Fruit fly (Drosophila melanogaster) whole organism, embryonic: ENCODE results near the gene Stat92E.

Source experiments
- Bgb ChIP-seq: fragments of 200-800 bp; sonication (Bioruptor generic); IDR thresholded peaks from 2 replicates; pipeline ENCODE4 v1.3.6; 2022; ENCODE audit warnings: missing biosample characterization, missing genetic modification characterization; ENCODE audit not compliant: partially characterized antibody
- C15 ChIP-seq: fragments of 200-800 bp; sonication (Bioruptor generic); IDR thresholded peaks from 3 replicates; pipeline ENCODE4 v1.3.6; 2022; ENCODE audit warnings: missing biosample characterization, missing genetic modification characterization
- CG10321 ChIP-seq: fragments of 200-800 bp; sonication (Bioruptor generic); IDR thresholded peaks from 2 replicates; pipeline ENCODE4 v1.3.6; 2022; ENCODE audit warnings: missing biosample characterization, missing genetic modification characterization
- CG10431 ChIP-seq: fragments of 200-800 bp; sonication (Bioruptor generic); optimal IDR thresholded peaks from 3 replicates; lab custom pipeline; 2018; ENCODE audit warnings: missing biosample characterization, mild to moderate bottlenecking, missing genetic modification characterization
- CG10979 ChIP-seq: fragments of 200-800 bp; sonication (Bioruptor generic); optimal IDR thresholded peaks from 2 replicates; lab custom pipeline; 2018; ENCODE audit warnings: missing biosample characterization, mild to moderate bottlenecking, missing genetic modification characterization, moderate library complexity
- CG12236 ChIP-seq: fragments of 200-800 bp; sonication (Bioruptor generic); optimal IDR thresholded peaks from 2 replicates; lab custom pipeline; 2016; ENCODE audit warnings: missing biosample characterization, missing genetic modification characterization
- CG1233 ChIP-seq: fragments of 200-800 bp; sonication (Bioruptor generic); optimal IDR thresholded peaks from 4 replicates; lab custom pipeline; 2018; ENCODE audit warnings: missing biosample characterization, mild to moderate bottlenecking, missing genetic modification characterization
- CG12744 ChIP-seq: fragments of 200-800 bp; sonication (Bioruptor generic); optimal IDR thresholded peaks from 2 replicates; lab custom pipeline; 2016; ENCODE audit warnings: missing biosample characterization, missing genetic modification characterization
- CG12942 ChIP-seq: fragments of 200-800 bp; sonication (Bioruptor generic); optimal IDR thresholded peaks from 3 replicates; lab custom pipeline; 2016; ENCODE audit warnings: missing biosample characterization, missing genetic modification characterization
- CG14667 ChIP-seq: fragments of 200-800 bp; sonication (Bioruptor generic); IDR thresholded peaks from 2 replicates; pipeline ENCODE4 v1.3.6; 2022; ENCODE audit warnings: missing biosample characterization, missing genetic modification characterization
- CG17186 ChIP-seq: fragments of 200-800 bp; sonication (Bioruptor generic); optimal IDR thresholded peaks from 3 replicates; lab custom pipeline; 2017; ENCODE audit warnings: missing biosample characterization, missing genetic modification reagents, missing genetic modification characterization
- CG17568 ChIP-seq: fragments of 200-800 bp; sonication (Bioruptor generic); optimal IDR thresholded peaks from 2 replicates; lab custom pipeline; 2018; ENCODE audit warnings: missing biosample characterization, mild to moderate bottlenecking, missing genetic modification characterization, moderate library complexity
- CG17912 ChIP-seq: fragments of 200-800 bp; sonication (Bioruptor generic); optimal IDR thresholded peaks from 2 replicates; lab custom pipeline; 2018; ENCODE audit warnings: missing biosample characterization, mild to moderate bottlenecking, missing genetic modification characterization
- CG1832 ChIP-seq: fragments of 200-800 bp; sonication (Bioruptor generic); optimal IDR thresholded peaks from 2 replicates; lab custom pipeline; 2017; ENCODE audit warnings: missing biosample characterization, mild to moderate bottlenecking, missing genetic modification characterization, inconsistent platforms
- CG2202 ChIP-seq: fragments of 200-800 bp; sonication (Bioruptor generic); optimal IDR thresholded peaks from 2 replicates; lab custom pipeline; 2018; ENCODE audit warnings: missing biosample characterization, mild to moderate bottlenecking, missing genetic modification characterization
- CG2678 ChIP-seq: fragments of 200-800 bp; sonication (Bioruptor generic); optimal IDR thresholded peaks from 3 replicates; lab custom pipeline; 2019; ENCODE audit warnings: missing biosample characterization, mild to moderate bottlenecking, missing genetic modification characterization, moderate library complexity
- CG2875 ChIP-seq: fragments of 200-800 bp; sonication (Bioruptor generic); optimal IDR thresholded peaks from 2 replicates; lab custom pipeline; 2017; ENCODE audit warnings: missing biosample characterization, mild to moderate bottlenecking, missing genetic modification characterization, missing genetic modification reagents
- CG4282 ChIP-seq: fragments of 200-800 bp; sonication (Bioruptor generic); optimal IDR thresholded peaks from 2 replicates; lab custom pipeline; 2016; ENCODE audit warnings: missing biosample characterization, missing genetic modification characterization
- CG7963 ChIP-seq: fragments of 200-800 bp; sonication (Bioruptor generic); IDR thresholded peaks from 3 replicates; pipeline ENCODE4 v1.3.6; 2022; ENCODE audit warnings: missing biosample characterization, missing genetic modification characterization; ENCODE audit not compliant: partially characterized antibody
- CG8089 ChIP-seq: fragments of 200-800 bp; sonication (Bioruptor generic); optimal IDR thresholded peaks from 3 replicates; lab custom pipeline; 2016; ENCODE audit warnings: missing biosample characterization, missing genetic modification characterization
- CG9727 ChIP-seq: fragments of 200-800 bp; sonication (Bioruptor generic); optimal IDR thresholded peaks from 3 replicates; lab custom pipeline; 2017; ENCODE audit warnings: missing biosample characterization, mild to moderate bottlenecking, missing genetic modification characterization
- Dip2 ChIP-seq: fragments of 200-800 bp; sonication (Bioruptor generic); IDR thresholded peaks from 2 replicates; pipeline ENCODE4 v1.3.6; 2022; ENCODE audit warnings: missing biosample characterization, missing genetic modification characterization
- Doc3 ChIP-seq: fragments of 200-800 bp; sonication (Bioruptor generic); IDR thresholded peaks from 3 replicates; pipeline ENCODE4 v1.3.6; 2022; ENCODE audit warnings: missing biosample characterization, missing genetic modification characterization; ENCODE audit not compliant: partially characterized antibody
- Ets65A ChIP-seq: fragments of 200-800 bp; sonication (Bioruptor generic); peaks from one replicate; lab custom pipeline; 2016; ENCODE audit warnings: missing biosample characterization, missing genetic modification characterization
- Gsc ChIP-seq: fragments of 200-800 bp; sonication (Bioruptor generic); IDR thresholded peaks from 2 replicates; pipeline ENCODE4 v1.3.6; 2022; ENCODE audit warnings: missing biosample characterization, missing genetic modification characterization
- H2.0 ChIP-seq: fragments of 200-800 bp; sonication (Bioruptor generic); IDR thresholded peaks from 2 replicates; pipeline ENCODE4 v1.3.6; 2022; ENCODE audit warnings: missing biosample characterization, missing genetic modification characterization
- Hr3 ChIP-seq: fragments of 200-800 bp; sonication (Bioruptor generic); optimal IDR thresholded peaks from 3 replicates; lab custom pipeline; 2016; ENCODE audit warnings: missing biosample characterization, missing genetic modification characterization
- Hr78 ChIP-seq, 2 experiments: fragments of 200-800 bp in 1 of 2; fragments of >200 bp in 1 of 2; sonication (Bioruptor generic) in 1 of 2; optimal IDR thresholded peaks; 2 replicates each; lab custom pipeline; 2017 to 2019; ENCODE audit warnings: missing biosample characterization in 2 of 2, missing genetic modification characterization in 2 of 2, mild to moderate bottlenecking in 1 of 2, moderate library complexity in 1 of 2
- MBD-R2 ChIP-seq: fragments of 200-800 bp; sonication (Bioruptor generic); IDR thresholded peaks from 2 replicates; pipeline ENCODE4 v1.3.6; 2022; ENCODE audit warnings: missing biosample characterization, missing genetic modification characterization
- Mes4 ChIP-seq: fragments of 200-800 bp; sonication (Bioruptor generic); optimal IDR thresholded peaks from 2 replicates; lab custom pipeline; 2016; ENCODE audit warnings: missing biosample characterization, missing genetic modification characterization
- NfI ChIP-seq: fragments of 200-800 bp; sonication (Bioruptor generic); optimal IDR thresholded peaks from 3 replicates; lab custom pipeline; 2018; ENCODE audit warnings: missing biosample characterization, mild to moderate bottlenecking, missing genetic modification characterization, moderate library complexity
- br ChIP-seq: fragments of >200 bp; optimal IDR thresholded peaks from 2 replicates; lab custom pipeline; 2017
- chinmo ChIP-seq: fragments of 200-800 bp; sonication (Bioruptor generic); IDR thresholded peaks from 4 replicates; pipeline ENCODE4 v1.3.6; 2022; ENCODE audit warnings: missing biosample characterization, missing genetic modification characterization; ENCODE audit not compliant: partially characterized antibody
- croc ChIP-seq: fragments of 200-800 bp; sonication (Bioruptor generic); conservative IDR thresholded peaks from 3 replicates; pipeline ENCODE4 v1.3.6; 2022; ENCODE audit warnings: missing biosample characterization, missing genetic modification characterization
- crp ChIP-seq, 2 experiments: fragments of 200-800 bp; sonication (Bioruptor generic); optimal IDR thresholded peaks; 2 replicates in 1 of 2; 3 replicates in 1 of 2; lab custom pipeline; 2017; ENCODE audit warnings: missing biosample characterization in 2 of 2, missing genetic modification characterization in 2 of 2, mild to moderate bottlenecking in 1 of 2, moderate library complexity in 1 of 2
- dm ChIP-seq: fragments of 200-800 bp; sonication (Bioruptor generic); optimal IDR thresholded peaks from 3 replicates; lab custom pipeline; 2016; ENCODE audit warnings: missing biosample characterization, missing genetic modification characterization
- gem ChIP-seq: fragments of 200-800 bp; sonication (Bioruptor generic); optimal IDR thresholded peaks from 2 replicates; lab custom pipeline; 2019; ENCODE audit warnings: missing biosample characterization, mild to moderate bottlenecking, missing genetic modification characterization, moderate library complexity
- kay ChIP-seq: fragments of 200-800 bp; sonication (Bioruptor generic); optimal IDR thresholded peaks from 2 replicates; lab custom pipeline; 2016; ENCODE audit warnings: missing biosample characterization, missing genetic modification characterization
- ken ChIP-seq: fragments of 200-800 bp; sonication (Bioruptor generic); IDR thresholded peaks from 3 replicates; pipeline ENCODE4 v1.3.6; 2022; ENCODE audit warnings: missing biosample characterization, missing genetic modification characterization
- lola ChIP-seq, 3 experiments: fragments of >200 bp in 2 of 3; fragments of 200-800 bp in 1 of 3; sonication (Bioruptor generic) in 1 of 3; optimal IDR thresholded peaks; 2 replicates each; lab custom pipeline; 2017 to 2019; ENCODE audit warnings: missing biosample characterization in 3 of 3, missing genetic modification characterization in 3 of 3, mild to moderate bottlenecking in 1 of 3, moderate library complexity in 1 of 3
- nerfin-1 ChIP-seq: fragments of 200-800 bp; sonication (Bioruptor generic); optimal IDR thresholded peaks from 3 replicates; lab custom pipeline; 2019; ENCODE audit warnings: missing biosample characterization, mild to moderate bottlenecking, missing genetic modification characterization, moderate library complexity
- odd ChIP-seq: fragments of 200-800 bp; sonication (Bioruptor generic); optimal IDR thresholded peaks from 2 replicates; lab custom pipeline; 2017; ENCODE audit warnings: missing biosample characterization, mild to moderate bottlenecking, missing genetic modification characterization
- psq ChIP-seq: fragments of 200-800 bp; sonication (Bioruptor generic); optimal IDR thresholded peaks from 2 replicates; lab custom pipeline; 2017; ENCODE audit warnings: missing biosample characterization, missing genetic modification characterization
- schlank ChIP-seq: fragments of 200-800 bp; sonication (Bioruptor generic); optimal IDR thresholded peaks from 2 replicates; lab custom pipeline; 2018; ENCODE audit warnings: missing biosample characterization, mild to moderate bottlenecking, missing genetic modification characterization
- so ChIP-seq: fragments of 200-800 bp; sonication (Bioruptor generic); IDR thresholded peaks from 3 replicates; pipeline ENCODE4 v1.3.6; 2022; ENCODE audit warnings: missing biosample characterization, missing genetic modification characterization
- tgo ChIP-seq: fragments of 200-800 bp; sonication (Bioruptor generic); IDR thresholded peaks from 3 replicates; pipeline ENCODE4 v1.3.6; 2022; ENCODE audit warnings: missing biosample characterization, missing genetic modification characterization
- tna ChIP-seq: fragments of 200-800 bp; sonication (Bioruptor generic); IDR thresholded peaks from 2 replicates; pipeline ENCODE4 v1.3.6; 2022; ENCODE audit warnings: missing biosample characterization, missing genetic modification characterization; ENCODE audit not compliant: partially characterized antibody
- vvl ChIP-seq: fragments of 200-800 bp; sonication (Bioruptor generic); IDR thresholded peaks from 2 replicates; pipeline ENCODE4 v1.3.6; 2022; ENCODE audit warnings: missing biosample characterization, missing genetic modification characterization

Stat92E gene

dm6 chr3R:20550632-20551486 lies 1.3 kb downstream of the Stat92E start (continued):
- TF ChIP-seq CG4282 (GFP tag; lab: Kevin White, UChicago) (peak; percentile 6), gem (tag; lab: Kevin White, UChicago) (peak; percentile 57), nerfin-1 (tag; lab: Kevin White, UChicago) (peak; percentile 75), CG12236 (peak; percentile 84), CG17568 (GFP tag; lab: Kevin White, UChicago) (peak; percentile 95), kay (GFP tag; lab: Kevin White, UChicago) (no peak), dm (GFP tag; lab: Kevin White, UChicago) (peak; percentile 53), CG1233 (GFP tag; lab: Kevin White, UChicago) (peak; percentile 92), so (GFP tag; lab: Robert Waterston, UW) (peak; percentile 66; the same call in 2 of the 3 replicates), tgo (GFP tag; lab: Robert Waterston, UW) (no peak; the same call in 2 of the 3 replicates), C15 (no peak; the same call in 2 of the 3 replicates), CG17912 (GFP tag; lab: Kevin White, UChicago) (peak; percentile 94), Hr78 (GFP tag; optimal IDR thresholded peaks at IDR 0.05; lab: Kevin White, UChicago) (no peak), Bgb (GFP tag; lab: Robert Waterston, UW) (peak; percentile 95), CG1832 (no peak), CG10321 (GFP tag; lab: Robert Waterston, UW) (no peak; the same call in 1 of the 2 replicates), CG17186 (GFP tag; lab: Kevin White, UChicago) (peak; percentile 72), NfI (peak; percentile 74), CG2875 (GFP tag; lab: Kevin White, UChicago) (peak; percentile 90), chinmo (peak; percentile 98), croc (GFP tag; lab: Robert Waterston, UW) (no peak), br (lab: Kevin White, UChicago) (no peak), Ets65A (peak; percentile 84), H2.0 (GFP tag; lab: Robert Waterston, UW) (no peak), Gsc (GFP tag; lab: Robert Waterston, UW) (no peak), Hr3 (GFP tag; lab: Kevin White, UChicago) (no peak), CG12744 (GFP tag; lab: Kevin White, UChicago) (peak; percentile 65), CG12942 (GFP tag; lab: Kevin White, UChicago) (peak; percentile 45), CG2202 (tag; lab: Kevin White, UChicago) (peak; percentile 86), Mes4 (peak; percentile 57), ken (no peak), Doc3 (GFP tag; lab: Robert Waterston, UW) (peak; percentile 84), psq (GFP tag; lab: Kevin White, UChicago) (no peak), lola (GFP tag; optimal IDR thresholded peaks at IDR 0.05; lab: Kevin White, UChicago) (peak in 1 of 3 experiments; percentile 47), CG7963 (GFP tag; lab: Robert Waterston, UW) (peak; percentile 96), CG14667 (no peak), vvl (GFP tag; lab: Robert Waterston, UW) (peak; percentile 64), crp (GFP tag; optimal IDR thresholded peaks at IDR 0.05; lab: Kevin White, UChicago) (peak in 1 of 2 experiments; percentile 46), odd (GFP tag; lab: Kevin White, UChicago) (peak; percentile 87), MBD-R2 (GFP tag; lab: Robert Waterston, UW) (peak; percentile 38; the same call in 1 of the 2 replicates), schlank (tag; lab: Kevin White, UChicago) (peak; percentile 91), CG10979 (no peak), CG2678 (peak; percentile 68), CG9727 (GFP tag; lab: Kevin White, UChicago) (peak; percentile 55), tna (GFP tag; lab: Robert Waterston, UW) (peak; percentile 94), CG10431 (peak; percentile 88), Dip2 (no peak), CG8089 (peak; percentile 24)
